Fruit fly (Drosophila melanogaster) whole organism, embryonic: Measurements from ENCODE around the gene CG2608.

Source experiments
- Adf1 ChIP-seq: fragments of 200-800 bp; sonication (Bioruptor generic); IDR thresholded peaks from 2 replicates; pipeline ENCODE4 v1.3.6; 2022; ENCODE audit warnings: missing biosample characterization, missing genetic modification characterization
- Atf3 ChIP-seq: fragments of 200-800 bp; sonication (Bioruptor generic); optimal IDR thresholded peaks from 3 replicates; lab custom pipeline; 2016; ENCODE audit warnings: missing biosample characterization, missing genetic modification characterization
- BEAF-32 ChIP-seq: fragments of 200-800 bp; sonication (Bioruptor generic); optimal IDR thresholded peaks from 3 replicates; lab custom pipeline; 2017; ENCODE audit warnings: missing biosample characterization, missing genetic modification characterization, mild to moderate bottlenecking, moderate library complexity, missing genetic modification reagents
- CG10209 ChIP-seq: fragments of 200-800 bp; sonication (Bioruptor generic); optimal IDR thresholded peaks from 3 replicates; lab custom pipeline; 2017; ENCODE audit warnings: missing biosample characterization, mild to moderate bottlenecking, missing genetic modification characterization, missing genetic modification reagents
- CG11247 ChIP-seq: fragments of 200-800 bp; sonication (Bioruptor generic); IDR thresholded peaks from 2 replicates; pipeline ENCODE4 v1.3.6; 2022; ENCODE audit warnings: missing biosample characterization, missing genetic modification characterization
- CG11560 ChIP-seq: fragments of 200-800 bp; sonication (Bioruptor generic); IDR thresholded peaks from 3 replicates; pipeline ENCODE4 v1.3.6; 2022; ENCODE audit warnings: missing biosample characterization, missing genetic modification characterization
- CG12104 ChIP-seq: fragments of 200-800 bp; sonication (Bioruptor generic); optimal IDR thresholded peaks from 3 replicates; lab custom pipeline; 2016; ENCODE audit warnings: missing biosample characterization, missing genetic modification characterization
- CG12155 ChIP-seq: fragments of 200-800 bp; sonication (Bioruptor generic); optimal IDR thresholded peaks from 3 replicates; lab custom pipeline; 2016; ENCODE audit warnings: missing biosample characterization, missing genetic modification characterization
- CG14050 ChIP-seq: fragments of 200-800 bp; sonication (Bioruptor generic); IDR thresholded peaks from 3 replicates; pipeline ENCODE4 v1.3.6; 2022; ENCODE audit warnings: missing biosample characterization, missing genetic modification characterization
- CG14441 ChIP-seq: fragments of 200-800 bp; sonication (Bioruptor generic); IDR thresholded peaks from 2 replicates; pipeline ENCODE4 v1.3.6; 2022; ENCODE audit warnings: missing biosample characterization, missing genetic modification characterization
- CG1602 ChIP-seq: fragments of 200-800 bp; sonication (Bioruptor generic); optimal IDR thresholded peaks from 3 replicates; lab custom pipeline; 2016; ENCODE audit warnings: missing biosample characterization, missing genetic modification characterization
- CG18476 ChIP-seq: fragments of 200-800 bp; sonication (Bioruptor generic); optimal IDR thresholded peaks from 2 replicates; lab custom pipeline; 2016; ENCODE audit warnings: missing biosample characterization, mild to moderate bottlenecking, missing genetic modification characterization
- CG18599 ChIP-seq: fragments of 200-800 bp; sonication (Bioruptor generic); optimal IDR thresholded peaks from 3 replicates; lab custom pipeline; 2017; ENCODE audit warnings: missing biosample characterization, missing genetic modification characterization, mild to moderate bottlenecking, moderate library complexity, missing genetic modification reagents
- CG2129 ChIP-seq: fragments of 200-800 bp; sonication (Bioruptor generic); IDR thresholded peaks from 2 replicates; pipeline ENCODE4 v1.3.6; 2022; ENCODE audit warnings: missing biosample characterization, missing genetic modification characterization; ENCODE audit not compliant: partially characterized antibody
- CG2678 ChIP-seq: fragments of 200-800 bp; sonication (Bioruptor generic); optimal IDR thresholded peaks from 3 replicates; lab custom pipeline; 2019; ENCODE audit warnings: missing biosample characterization, mild to moderate bottlenecking, missing genetic modification characterization, moderate library complexity
- CG3065 ChIP-seq: fragments of 200-800 bp; sonication (Bioruptor generic); optimal IDR thresholded peaks from 2 replicates; lab custom pipeline; 2016; ENCODE audit warnings: missing biosample characterization, missing genetic modification characterization
- CG31388 ChIP-seq: fragments of 200-800 bp; sonication (Bioruptor generic); optimal IDR thresholded peaks from 2 replicates; lab custom pipeline; 2016; ENCODE audit warnings: missing biosample characterization, missing genetic modification characterization
- CG32767 ChIP-seq: fragments of 200-800 bp; sonication (Bioruptor generic); IDR thresholded peaks from 2 replicates; pipeline ENCODE4 v1.3.6; 2022; ENCODE audit warnings: missing biosample characterization, missing genetic modification characterization
- CG3838 ChIP-seq: fragments of 200-800 bp; sonication (Bioruptor generic); optimal IDR thresholded peaks from 3 replicates; lab custom pipeline; 2016; ENCODE audit warnings: missing biosample characterization, missing genetic modification characterization
- CG4282 ChIP-seq: fragments of 200-800 bp; sonication (Bioruptor generic); optimal IDR thresholded peaks from 2 replicates; lab custom pipeline; 2016; ENCODE audit warnings: missing biosample characterization, missing genetic modification characterization
- CG5180 ChIP-seq: fragments of 200-800 bp; sonication (Bioruptor generic); optimal IDR thresholded peaks from 3 replicates; lab custom pipeline; 2017; ENCODE audit warnings: missing biosample characterization, missing genetic modification characterization, mild to moderate bottlenecking, moderate library complexity, missing genetic modification reagents
- CG6683 ChIP-seq: fragments of 200-800 bp; sonication (Bioruptor generic); optimal IDR thresholded peaks from 2 replicates; lab custom pipeline; 2017; ENCODE audit warnings: missing biosample characterization, mild to moderate bottlenecking, missing genetic modification characterization, missing genetic modification reagents
- CG8478 ChIP-seq: fragments of >200 bp; optimal IDR thresholded peaks from 2 replicates; lab custom pipeline; 2018
- CG9437 ChIP-seq: fragments of 200-800 bp; sonication (Bioruptor generic); optimal IDR thresholded peaks from 2 replicates; lab custom pipeline; 2018; ENCODE audit warnings: missing biosample characterization, mild to moderate bottlenecking, missing genetic modification characterization
- Dfd ChIP-seq, 2 experiments: fragments of >200 bp; optimal IDR thresholded peaks; 2 replicates each; lab custom pipeline; 2017; ENCODE audit warnings: missing biosample characterization in 2 of 2, missing genetic modification characterization in 2 of 2
- ERR ChIP-seq: fragments of 200-800 bp; sonication (Bioruptor generic); optimal IDR thresholded peaks from 2 replicates; lab custom pipeline; 2016; ENCODE audit warnings: missing biosample characterization, missing genetic modification characterization
- Gug ChIP-seq: fragments of 200-800 bp; sonication (Bioruptor generic); IDR thresholded peaks from 4 replicates; pipeline ENCODE4 v1.3.6; 2022; ENCODE audit warnings: missing biosample characterization, missing genetic modification characterization
- HLHmδ ChIP-seq: fragments of 200-800 bp; sonication (Bioruptor generic); optimal IDR thresholded peaks from 2 replicates; lab custom pipeline; 2018; ENCODE audit warnings: missing biosample characterization, mild to moderate bottlenecking, missing genetic modification characterization, moderate library complexity
- Hr39 ChIP-seq: fragments of >200 bp; optimal IDR thresholded peaks from 2 replicates; lab custom pipeline; 2017
- Hr51 ChIP-seq, 2 experiments: fragments of 200-800 bp; sonication (Bioruptor generic); optimal IDR thresholded peaks; 2 replicates in 1 of 2; 3 replicates in 1 of 2; lab custom pipeline; 2016 to 2018; ENCODE audit warnings: missing biosample characterization in 2 of 2, missing genetic modification characterization in 2 of 2, mild to moderate bottlenecking in 1 of 2, moderate library complexity in 1 of 2
- Jarid2 ChIP-seq: fragments of 200-800 bp; sonication (Bioruptor generic); optimal IDR thresholded peaks from 3 replicates; lab custom pipeline; 2017; ENCODE audit warnings: mild to moderate bottlenecking, missing biosample characterization, missing genetic modification reagents, missing genetic modification characterization
- Med ChIP-seq: fragments of 200-800 bp; sonication (Bioruptor generic); peaks from one replicate; lab custom pipeline; 2016; ENCODE audit warnings: missing biosample characterization, missing genetic modification characterization, mild to moderate bottlenecking, inconsistent platforms, moderate library complexity
- Mes4 ChIP-seq: fragments of 200-800 bp; sonication (Bioruptor generic); optimal IDR thresholded peaks from 2 replicates; lab custom pipeline; 2016; ENCODE audit warnings: missing biosample characterization, missing genetic modification characterization
- Myb ChIP-seq: fragments of 200-800 bp; sonication (Bioruptor generic); optimal IDR thresholded peaks from 2 replicates; lab custom pipeline; 2016; ENCODE audit warnings: missing biosample characterization, missing genetic modification characterization
- NC2β ChIP-seq: fragments of 200-800 bp; sonication (Bioruptor generic); optimal IDR thresholded peaks from 2 replicates; lab custom pipeline; 2016; ENCODE audit warnings: missing biosample characterization, missing genetic modification characterization
- Nf-YB ChIP-seq: fragments of 200-800 bp; sonication (Bioruptor generic); optimal IDR thresholded peaks from 3 replicates; lab custom pipeline; 2019; ENCODE audit warnings: missing biosample characterization, mild to moderate bottlenecking, missing genetic modification characterization, moderate library complexity
- Sry-β ChIP-seq: fragments of 200-800 bp; sonication (Bioruptor generic); optimal IDR thresholded peaks from 2 replicates; lab custom pipeline; 2018; ENCODE audit warnings: missing biosample characterization, mild to moderate bottlenecking, missing genetic modification characterization, moderate library complexity
- Xbp1 ChIP-seq: fragments of 200-800 bp; sonication (Bioruptor generic); optimal IDR thresholded peaks from 3 replicates; lab custom pipeline; 2016; ENCODE audit warnings: missing biosample characterization, mild to moderate bottlenecking, missing genetic modification characterization
- ato ChIP-seq: fragments of 200-800 bp; sonication (Bioruptor generic); IDR thresholded peaks from 2 replicates; pipeline ENCODE4 v1.3.6; 2022; ENCODE audit warnings: missing biosample characterization, missing genetic modification characterization; ENCODE audit not compliant: partially characterized antibody
- dmrt99B ChIP-seq: fragments of 200-800 bp; sonication (Bioruptor generic); optimal IDR thresholded peaks from 2 replicates; lab custom pipeline; 2018; ENCODE audit warnings: missing biosample characterization, mild to moderate bottlenecking, missing genetic modification characterization, moderate library complexity
- dysf ChIP-seq: fragments of 200-800 bp; sonication (Bioruptor generic); IDR thresholded peaks from 3 replicates; pipeline ENCODE4 v1.3.6; 2022; ENCODE audit warnings: missing biosample characterization, missing genetic modification characterization
- eve ChIP-seq, 2 experiments: fragments of >200 bp; optimal IDR thresholded peaks; 2 replicates each; lab custom pipeline; 2017; ENCODE audit warnings: missing biosample characterization in 2 of 2, missing genetic modification characterization in 2 of 2
- gt ChIP-seq: fragments of 200-800 bp; sonication (Bioruptor generic); IDR thresholded peaks from 2 replicates; pipeline ENCODE4 v1.3.6; 2022; ENCODE audit warnings: missing biosample characterization, missing genetic modification characterization
- hth ChIP-seq: fragments of >200 bp; optimal IDR thresholded peaks from 2 replicates; lab custom pipeline; 2017; ENCODE audit warnings: inconsistent platforms
- nerfin-2 ChIP-seq: fragments of 200-800 bp; sonication (Bioruptor generic); IDR thresholded peaks from 2 replicates; pipeline ENCODE4 v1.3.6; 2022; ENCODE audit warnings: missing biosample characterization, missing genetic modification characterization; ENCODE audit not compliant: partially characterized antibody
- nom ChIP-seq: fragments of 200-800 bp; sonication (Bioruptor generic); optimal IDR thresholded peaks from 2 replicates; lab custom pipeline; 2017; ENCODE audit warnings: missing biosample characterization, missing genetic modification characterization, mild to moderate bottlenecking, moderate library complexity, missing genetic modification reagents
- pfk ChIP-seq: fragments of 200-800 bp; sonication (Bioruptor generic); optimal IDR thresholded peaks from 2 replicates; lab custom pipeline; 2018; ENCODE audit warnings: missing biosample characterization, mild to moderate bottlenecking, missing genetic modification characterization, moderate library complexity
- prd ChIP-seq, 3 experiments: fragments of >200 bp in 2 of 3; fragments of 200-800 bp in 1 of 3; sonication (Bioruptor generic) in 1 of 3; optimal IDR thresholded peaks in 2 of 3; IDR thresholded peaks in 1 of 3; 2 replicates in 2 of 3; 3 replicates in 1 of 3; pipeline versions ENCODE4 v1.3.6 to Lab custom; 2017 to 2022; ENCODE audit warnings: missing biosample characterization in 1 of 3, missing genetic modification characterization in 1 of 3
- psq ChIP-seq: fragments of 200-800 bp; sonication (Bioruptor generic); optimal IDR thresholded peaks from 2 replicates; lab custom pipeline; 2017; ENCODE audit warnings: missing biosample characterization, missing genetic modification characterization
- slbo ChIP-seq: fragments of 200-800 bp; sonication (Bioruptor generic); IDR thresholded peaks from 2 replicates; pipeline ENCODE4 v1.3.6; 2022; ENCODE audit warnings: missing biosample characterization, missing genetic modification characterization
- ttk ChIP-seq: fragments of 200-800 bp; sonication (Bioruptor generic); IDR thresholded peaks from 2 replicates; pipeline ENCODE4 v2.1.2; 2022; ENCODE audit warnings: missing biosample characterization, missing genetic modification characterization

The CG2608 gene

dm6 chr2L:20675875-20676274, 30.3 kb downstream of the CG2608 start, which contains the start of the genes CG31678 and IKKepsilon (continued):
- TF ChIP-seq ERR (GFP tag; lab: Kevin White, UChicago) (no peak), CG4282 (GFP tag; lab: Kevin White, UChicago) (no peak), CG32767 (GFP tag; lab: Robert Waterston, UW) (no peak), NC2β (GFP tag; lab: Kevin White, UChicago) (no peak), Sry-β (peak; percentile 88), dmrt99B (tag; lab: Kevin White, UChicago) (no peak), CG8478 (lab: Kevin White, UChicago) (no peak), nom (GFP tag; lab: Kevin White, UChicago) (peak; percentile 18), CG10209 (GFP tag; lab: Kevin White, UChicago) (no peak), ato (GFP tag; lab: Robert Waterston, UW) (peak; percentile 83), eve (GFP tag; optimal IDR thresholded peaks at IDR 0.05; lab: Kevin White, UChicago) (no peak), prd (optimal IDR thresholded peaks at IDR 0.05; lab: Kevin White, UChicago) (no peak), prd (GFP tag; IDR thresholded peaks at IDR 0.05; lab: Robert Waterston, UW) (peak; percentile 28; the same call in 1 of the 3 replicates), Nf-YB (no peak), Dfd (GFP tag; optimal IDR thresholded peaks at IDR 0.05; lab: Kevin White, UChicago) (no peak), ttk (GFP tag; lab: Robert Waterston, UW) (no peak), Xbp1 (GFP tag; lab: Kevin White, UChicago) (peak; percentile 61), CG2678 (no peak), Jarid2 (no peak), gt (no peak), HLHmδ (GFP tag; lab: Kevin White, UChicago) (no peak), Atf3 (GFP tag; lab: Kevin White, UChicago) (no peak), Adf1 (no peak), Myb (no peak), psq (GFP tag; lab: Kevin White, UChicago) (no peak), CG18599 (GFP tag; lab: Kevin White, UChicago) (no peak), CG6683 (GFP tag; lab: Kevin White, UChicago) (no peak), CG14050 (GFP tag; lab: Robert Waterston, UW) (peak; percentile 28; the same call in 1 of the 3 replicates), CG1602 (GFP tag; lab: Kevin White, UChicago) (peak; percentile 45), pfk (GFP tag; lab: Kevin White, UChicago) (no peak), Gug (GFP tag; lab: Robert Waterston, UW) (peak; percentile 33; the same call in 1 of the 4 replicates), nerfin-2 (peak; percentile 97), Mes4 (no peak), CG5180 (GFP tag; lab: Kevin White, UChicago) (no peak), BEAF-32 (GFP tag; lab: Kevin White, UChicago) (peak; percentile 85), CG11560 (tag; lab: Robert Waterston, UW) (no peak), CG18476 (no peak), hth (lab: Kevin White, UChicago) (no peak), dysf (no peak), Med (peak; percentile 76), CG14441 (no peak), CG3065 (GFP tag; lab: Kevin White, UChicago) (no peak), CG2129 (GFP tag; lab: Robert Waterston, UW) (peak; percentile 73), CG31388 (GFP tag; lab: Kevin White, UChicago) (no peak), CG9437 (GFP tag; lab: Kevin White, UChicago) (no peak), CG11247 (GFP tag; lab: Robert Waterston, UW) (no peak), CG12155 (GFP tag; lab: Kevin White, UChicago) (peak; percentile 6), CG12104 (no peak), Hr39 (lab: Kevin White, UChicago) (no peak), slbo (peak; percentile 70), CG3838 (GFP tag; lab: Kevin White, UChicago) (no peak), Hr51 (GFP tag; optimal IDR thresholded peaks at IDR 0.05; lab: Kevin White, UChicago) (peak in 1 of 2 experiments; percentile 2)
